Worm (Caenorhabditis elegans): ENCODE data around the gene gpa-8.

- TF ChIP-seq nhr-77 (tag; optimal IDR thresholded peaks at IDR 0.05) = no peak
- no peak for TF ChIP-seq snpc-4 (tag; optimal IDR thresholded peaks at IDR 0.05)
- TF ChIP-seq nhr-76 (tag; optimal IDR thresholded peaks at IDR 0.05) = no peak
- TF ChIP-seq lsy-2 (tag; optimal IDR thresholded peaks at IDR 0.05) = no peak
- TF ChIP-seq lin-15B (tag; optimal IDR thresholded peaks at IDR 0.05) = no peak
- no peak for TF ChIP-seq ceh-28 (tag; optimal IDR thresholded peaks at IDR 0.05)
- TF ChIP-seq ceh-62 (tag; optimal IDR thresholded peaks at IDR 0.05) = no peak
- no peak for TF ChIP-seq dpl-1 (GFP tag; optimal IDR thresholded peaks at IDR 0.05)
- no peak for TF ChIP-seq lin-39 (tag; optimal IDR thresholded peaks at IDR 0.05)
- TF ChIP-seq nhr-11 (tag; optimal IDR thresholded peaks at IDR 0.05) = no peak
- no peak for TF ChIP-seq ama-1 (optimal IDR thresholded peaks at IDR 0.05)
- TF ChIP-seq ctbp-1 (GFP tag; IDR thresholded peaks at IDR 0.05) = no peak
- TF ChIP-seq tra-1 (GFP tag; IDR thresholded peaks at IDR 0.05) = no peak
- no peak for TF ChIP-seq nhr-41 (GFP tag; IDR thresholded peaks at IDR 0.05)
Observed at ce11 chrV:12592379-12592778, 47.9 kb downstream of the gpa-8 start, which contains the start of gene C14C10.2.
